Fruit fly (Drosophila melanogaster): ENCODE results near the gene Cka.
A peak's percentile ranks its signal among the peaks of the same experiment; 100 is the strongest.
"Not testable (repeated sequence)": the region's sequence is repeated elsewhere in the genome, so short reads cannot be mapped to it uniquely, and the experiment has no call there.

The Cka gene

DNA sequence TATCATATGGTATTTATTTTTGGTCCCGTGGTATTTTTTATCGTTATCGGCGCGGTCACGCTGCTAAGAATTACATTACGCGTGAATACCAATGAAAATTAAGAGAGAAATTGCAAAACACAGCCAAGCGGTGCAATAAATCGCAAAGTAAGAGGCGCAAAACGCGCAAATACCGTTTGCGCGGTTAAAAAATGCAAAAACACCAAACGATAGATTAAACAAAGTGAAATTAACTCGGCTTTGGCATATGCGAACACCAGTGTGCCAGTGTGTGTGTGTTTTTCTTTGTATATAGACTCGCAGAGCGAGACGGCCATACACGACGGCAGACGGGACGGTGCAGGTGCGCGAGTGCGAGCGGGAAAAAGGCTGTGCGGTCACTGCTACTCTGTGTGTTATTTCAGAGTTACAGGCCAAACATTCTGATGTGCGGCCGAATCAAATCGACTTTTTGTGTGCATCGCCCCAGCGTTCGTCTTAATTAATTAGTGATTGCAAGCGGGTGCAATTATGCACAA is at the start of gene Cka:
Gene Cka, plus strand, starts transcription at position 29 of the 518 bp plus-strand sequence.
- TF ChIP-seq CG1620 (GFP tag; optimal IDR thresholded peaks at IDR 0.05) (no peak), CG12768 (GFP tag; optimal IDR thresholded peaks at IDR 0.05) (peak; percentile 41), bab1 (GFP tag; optimal IDR thresholded peaks at IDR 0.05) (peak; percentile 32), cnc (optimal IDR thresholded peaks at IDR 0.05) (no peak), tj (GFP tag; optimal IDR thresholded peaks at IDR 0.05) (peak; percentile 39), Hr96 (GFP tag; optimal IDR thresholded peaks at IDR 0.05) (no peak), CG14711 (tag; optimal IDR thresholded peaks at IDR 0.05) (peak; percentile 57), pad (GFP tag; optimal IDR thresholded peaks at IDR 0.05) (peak; percentile 64), Clk (GFP tag; optimal IDR thresholded peaks at IDR 0.05) (no peak), Crg-1 (GFP tag; optimal IDR thresholded peaks at IDR 0.05) (no peak), CG33017 (tag; optimal IDR thresholded peaks at IDR 0.05) (peak; percentile 4), cic (GFP tag; optimal IDR thresholded peaks at IDR 0.05) (peak; percentile 30), toe (GFP tag; optimal IDR thresholded peaks at IDR 0.05) (no peak), ovo (GFP tag; optimal IDR thresholded peaks at IDR 0.05) (no peak), CG5204 (GFP tag; optimal IDR thresholded peaks at IDR 0.05) (no peak), kay (GFP tag; ENCODE audit: borderline replicate concordance) (no peak), CG11617 (GFP tag; optimal IDR thresholded peaks at IDR 0.05) (peak; percentile 12), CG7045 (GFP tag; optimal IDR thresholded peaks at IDR 0.05) (no peak), Mnt (GFP tag; optimal IDR thresholded peaks at IDR 0.05) (peak; percentile 65), CG7101 (tag; optimal IDR thresholded peaks at IDR 0.05) (no peak)

DNA sequence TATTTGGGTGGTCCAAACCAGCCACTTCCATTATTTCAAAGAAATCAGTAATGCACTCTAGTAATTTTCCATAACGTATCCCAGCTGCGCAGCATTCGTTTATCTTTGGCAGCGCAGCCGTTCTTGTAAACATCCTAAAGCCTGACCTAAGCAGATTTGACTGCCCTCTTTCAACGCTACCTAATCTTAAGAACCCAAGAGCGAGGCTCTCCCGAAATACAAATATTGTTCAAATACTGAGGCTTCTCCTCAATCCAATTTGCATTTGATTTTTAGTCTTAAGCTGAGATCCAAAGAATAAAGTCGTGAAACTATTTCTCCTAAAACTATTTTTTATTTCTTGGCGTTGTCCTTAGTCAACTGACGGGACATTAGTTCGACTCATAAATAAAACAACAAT is 46.9 kb upstream of the Cka start, which contains the start of gene CG7231:
Gene CG7231, plus strand, starts transcription at position 301 of the 400 bp plus-strand sequence.
- not testable (repeated sequence) for TF ChIP-seq CG7101 (tag; optimal IDR thresholded peaks at IDR 0.05); Mnt (GFP tag; optimal IDR thresholded peaks at IDR 0.05); toe (GFP tag; optimal IDR thresholded peaks at IDR 0.05)

dm6 chr2L:7984059-7984800 is 46.3 kb upstream of the Cka start, which contains the start of gene Snoo:
TSS of gene Snoo (minus strand) at chr2L:7984196.
- TF ChIP-seq bab1 (GFP tag; optimal IDR thresholded peaks at IDR 0.05) (peak; percentile 12), CG33017 (tag; optimal IDR thresholded peaks at IDR 0.05) (peak; percentile 4), CG7045 (GFP tag; optimal IDR thresholded peaks at IDR 0.05) (no peak), Hr96 (GFP tag; optimal IDR thresholded peaks at IDR 0.05) (no peak), Clk (GFP tag; optimal IDR thresholded peaks at IDR 0.05) (no peak), CG5204 (GFP tag; optimal IDR thresholded peaks at IDR 0.05) (no peak), cnc (optimal IDR thresholded peaks at IDR 0.05) (no peak), cic (GFP tag; optimal IDR thresholded peaks at IDR 0.05) (no peak), Crg-1 (GFP tag; optimal IDR thresholded peaks at IDR 0.05) (no peak), CG7101 (tag; optimal IDR thresholded peaks at IDR 0.05) (peak; percentile 3), toe (GFP tag; optimal IDR thresholded peaks at IDR 0.05) (no peak), kay (GFP tag; ENCODE audit: borderline replicate concordance) (peak; percentile 90), ovo (GFP tag; optimal IDR thresholded peaks at IDR 0.05) (no peak), Mnt (GFP tag; optimal IDR thresholded peaks at IDR 0.05) (peak; percentile 89)

DNA sequence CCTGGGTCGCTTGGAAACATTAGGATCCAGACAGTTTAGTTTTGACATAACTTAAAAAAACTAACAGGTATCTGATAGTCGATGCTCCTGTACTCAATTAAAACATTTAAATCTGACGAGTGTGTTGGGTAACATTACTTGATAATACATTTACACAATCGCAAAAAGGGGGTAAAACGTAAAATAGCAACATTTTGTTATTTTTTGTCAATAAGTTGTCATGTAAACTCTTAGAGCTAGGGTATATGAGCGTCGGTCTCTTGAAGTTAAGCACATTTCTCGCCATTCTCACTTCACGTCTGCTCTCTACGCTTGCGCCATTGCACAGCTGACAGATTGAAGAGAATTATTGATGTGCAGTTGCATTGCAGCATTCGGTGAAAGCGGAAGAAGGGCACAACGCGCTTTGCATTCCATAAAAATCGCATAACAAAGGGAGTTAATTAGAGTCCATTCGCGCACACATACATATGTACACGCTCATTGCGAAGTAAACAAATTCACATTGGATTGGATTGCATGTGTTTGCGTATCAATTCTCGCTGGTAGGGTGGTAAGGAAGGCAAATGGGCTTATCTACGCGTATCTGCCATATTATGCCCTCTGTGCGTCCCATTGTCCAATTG is 45.5 kb upstream of the Cka start:
- peak; percentile 62 for TF ChIP-seq cic (GFP tag; optimal IDR thresholded peaks at IDR 0.05)
- TF ChIP-seq CG14711 (tag; optimal IDR thresholded peaks at IDR 0.05), result peak; percentile 2
- TF ChIP-seq Clk (GFP tag; optimal IDR thresholded peaks at IDR 0.05), result no peak
- peak; percentile 24 for TF ChIP-seq Crg-1 (GFP tag; optimal IDR thresholded peaks at IDR 0.05)
- TF ChIP-seq Mnt (GFP tag; optimal IDR thresholded peaks at IDR 0.05), result peak; percentile 55
- peak; percentile 1 for TF ChIP-seq Hr96 (GFP tag; optimal IDR thresholded peaks at IDR 0.05)
- TF ChIP-seq CG11617 (GFP tag; optimal IDR thresholded peaks at IDR 0.05), result peak; percentile 29
- TF ChIP-seq tj (GFP tag; optimal IDR thresholded peaks at IDR 0.05), result peak; percentile 27
- TF ChIP-seq toe (GFP tag; optimal IDR thresholded peaks at IDR 0.05), result no peak

dm6 chr2L:7986210-7986609 is 44.3 kb upstream of the Cka start:
- no peak for TF ChIP-seq bab1 (GFP tag; optimal IDR thresholded peaks at IDR 0.05)
- no peak for TF ChIP-seq toe (GFP tag; optimal IDR thresholded peaks at IDR 0.05)
- TF ChIP-seq Hr96 (GFP tag; optimal IDR thresholded peaks at IDR 0.05), result no peak
- no peak for TF ChIP-seq tj (GFP tag; optimal IDR thresholded peaks at IDR 0.05)
- TF ChIP-seq CG14711 (tag; optimal IDR thresholded peaks at IDR 0.05), result no peak
- TF ChIP-seq CG12768 (GFP tag; optimal IDR thresholded peaks at IDR 0.05), result no peak
- TF ChIP-seq CG11617 (GFP tag; optimal IDR thresholded peaks at IDR 0.05), result no peak
- TF ChIP-seq ovo (GFP tag; optimal IDR thresholded peaks at IDR 0.05), result no peak
- no peak for TF ChIP-seq cnc (optimal IDR thresholded peaks at IDR 0.05)
- no peak for TF ChIP-seq CG33017 (tag; optimal IDR thresholded peaks at IDR 0.05)
- no peak for TF ChIP-seq kay (GFP tag; ENCODE audit: borderline replicate concordance)
- no peak for TF ChIP-seq pad (GFP tag; optimal IDR thresholded peaks at IDR 0.05)
- no peak for TF ChIP-seq Crg-1 (GFP tag; optimal IDR thresholded peaks at IDR 0.05)
- TF ChIP-seq cic (GFP tag; optimal IDR thresholded peaks at IDR 0.05), result no peak
- no peak for TF ChIP-seq CG5204 (GFP tag; optimal IDR thresholded peaks at IDR 0.05)
- no peak for TF ChIP-seq CG1620 (GFP tag; optimal IDR thresholded peaks at IDR 0.05)
- no peak for TF ChIP-seq Mnt (GFP tag; optimal IDR thresholded peaks at IDR 0.05)
- no peak for TF ChIP-seq Clk (GFP tag; optimal IDR thresholded peaks at IDR 0.05)
- no peak for TF ChIP-seq CG7101 (tag; optimal IDR thresholded peaks at IDR 0.05)

DNA sequence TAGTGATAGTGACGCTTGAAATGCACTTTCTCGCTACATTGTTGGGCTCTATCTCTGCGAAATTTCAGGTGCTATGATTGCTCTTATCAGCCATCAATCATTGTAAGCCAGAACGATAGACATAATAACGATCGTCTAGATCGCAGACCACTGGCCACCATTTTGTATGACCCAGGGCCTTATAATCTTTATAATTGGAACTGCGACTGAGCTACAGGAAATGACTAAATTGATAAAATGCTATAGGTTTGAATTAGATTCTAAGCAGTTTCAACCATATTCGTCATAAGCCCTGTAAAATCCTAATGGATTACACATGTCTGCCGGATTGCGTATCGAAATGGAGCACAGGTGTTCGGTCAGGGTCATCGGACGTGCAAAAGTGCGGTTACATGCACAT is 40.7 kb upstream of the Cka start:
- TF ChIP-seq CG1620 (GFP tag; optimal IDR thresholded peaks at IDR 0.05), result no peak
- TF ChIP-seq bab1 (GFP tag; optimal IDR thresholded peaks at IDR 0.05), result no peak
- TF ChIP-seq kay (GFP tag; ENCODE audit: borderline replicate concordance), result no peak
- no peak for TF ChIP-seq CG7045 (GFP tag; optimal IDR thresholded peaks at IDR 0.05)
- peak; percentile 1 for TF ChIP-seq Mnt (GFP tag; optimal IDR thresholded peaks at IDR 0.05)
- TF ChIP-seq CG33017 (tag; optimal IDR thresholded peaks at IDR 0.05), result no peak
- TF ChIP-seq CG11617 (GFP tag; optimal IDR thresholded peaks at IDR 0.05), result no peak
- TF ChIP-seq CG12768 (GFP tag; optimal IDR thresholded peaks at IDR 0.05), result no peak
- TF ChIP-seq pad (GFP tag; optimal IDR thresholded peaks at IDR 0.05), result no peak
- no peak for TF ChIP-seq Hr96 (GFP tag; optimal IDR thresholded peaks at IDR 0.05)
- peak; percentile 20 for TF ChIP-seq CG7101 (tag; optimal IDR thresholded peaks at IDR 0.05)
- no peak for TF ChIP-seq tj (GFP tag; optimal IDR thresholded peaks at IDR 0.05)
- no peak for TF ChIP-seq CG14711 (tag; optimal IDR thresholded peaks at IDR 0.05)
- TF ChIP-seq Clk (GFP tag; optimal IDR thresholded peaks at IDR 0.05), result no peak
- peak; percentile 62 for TF ChIP-seq cic (GFP tag; optimal IDR thresholded peaks at IDR 0.05)
